Worm (Caenorhabditis elegans) whole organism, young adult: ENCODE results near the gene T12A2.3.

Source experiments
- B0035.1 ChIP-seq: sonication (generic microtip); optimal IDR thresholded peaks from 2 replicates; lab custom pipeline; 2016; ENCODE audit warnings: missing genetic modification characterization, mild to moderate bottlenecking, missing compliant biosample characterization, missing genotype, missing genetic modification reagents
- B0261.1 ChIP-seq: sonication (generic microtip); optimal IDR thresholded peaks from 2 replicates; lab custom pipeline; 2016; ENCODE audit warnings: mild to moderate bottlenecking, missing genetic modification characterization, moderate library complexity, missing compliant biosample characterization
- D2030.7 ChIP-seq: fragments of 200-800 bp; sonication (Bioruptor generic); IDR thresholded peaks from 2 replicates; pipeline ENCODE4 v1.3.6; 2022; ENCODE audit warnings: missing genetic modification reagents, missing genetic modification characterization, missing compliant biosample characterization
- F10E7.11 ChIP-seq: sonication (generic microtip); optimal IDR thresholded peaks from 2 replicates; lab custom pipeline; 2017; ENCODE audit warnings: mild to moderate bottlenecking, missing genetic modification characterization, moderate library complexity, missing compliant biosample characterization
- F22D6.2 ChIP-seq: sonication (generic microtip); optimal IDR thresholded peaks from 2 replicates; lab custom pipeline; 2016; ENCODE audit warnings: mild to moderate bottlenecking, missing genetic modification characterization, missing compliant biosample characterization
- F23B12.7 ChIP-seq: sonication (generic microtip); optimal IDR thresholded peaks from 2 replicates; lab custom pipeline; 2017; ENCODE audit warnings: missing genetic modification characterization, mild to moderate bottlenecking, missing compliant biosample characterization, antibody characterized with exemption, moderate library complexity; ENCODE audit not compliant: insufficient read depth
- F57C9.4 ChIP-seq: sonication (generic microtip); optimal IDR thresholded peaks from 2 replicates; lab custom pipeline; 2017; ENCODE audit warnings: mild to moderate bottlenecking, missing genetic modification characterization, missing compliant biosample characterization
- K11D2.4 ChIP-seq: fragments of 200-800 bp; sonication (Bioruptor generic); IDR thresholded peaks from 2 replicates; pipeline ENCODE4 v1.3.6; 2022; ENCODE audit warnings: missing genetic modification reagents, missing genetic modification characterization, missing compliant biosample characterization
- K12H6.12 ChIP-seq: fragments of 200-800 bp; sonication (Bioruptor generic); optimal IDR thresholded peaks from 2 replicates; lab custom pipeline; 2018; ENCODE audit warnings: mild to moderate bottlenecking, missing genetic modification characterization, missing compliant biosample characterization
- T07F8.4 ChIP-seq: sonication (generic microtip); optimal IDR thresholded peaks from 2 replicates; lab custom pipeline; 2016; ENCODE audit warnings: mild to moderate bottlenecking, missing genetic modification characterization, moderate library complexity, missing compliant biosample characterization
- T26A5.8 ChIP-seq: sonication (generic microtip); optimal IDR thresholded peaks from 2 replicates; lab custom pipeline; 2016; ENCODE audit warnings: missing genetic modification characterization, missing compliant biosample characterization
- Y67H2A.10 ChIP-seq: fragments of 200-800 bp; sonication (Bioruptor generic); conservative IDR thresholded peaks from 2 replicates; pipeline ENCODE4 v1.3.6; 2022; ENCODE audit warnings: missing genetic modification reagents, missing genetic modification characterization, missing compliant biosample characterization
- akir-1 ChIP-seq: fragments of 200-800 bp; sonication (Bioruptor generic); optimal IDR thresholded peaks from 2 replicates; lab custom pipeline; 2018; ENCODE audit warnings: mild to moderate bottlenecking, missing genetic modification characterization, moderate library complexity, missing compliant biosample characterization
- attf-3 ChIP-seq: fragments of 200-800 bp; sonication (Bioruptor generic); conservative IDR thresholded peaks from 2 replicates; pipeline ENCODE4 v1.3.6; 2022; ENCODE audit warnings: missing genetic modification reagents, missing genetic modification characterization, missing compliant biosample characterization
- attf-5 ChIP-seq: fragments of 200-800 bp; sonication (Bioruptor generic); optimal IDR thresholded peaks from 2 replicates; lab custom pipeline; 2018; ENCODE audit warnings: mild to moderate bottlenecking, missing genetic modification characterization, missing compliant biosample characterization
- bed-2 ChIP-seq: fragments of 200-800 bp; sonication (Bioruptor generic); IDR thresholded peaks from 2 replicates; pipeline ENCODE4 v1.3.6; 2022; ENCODE audit warnings: missing genetic modification reagents, missing genetic modification characterization, missing compliant biosample characterization
- dpl-1 ChIP-seq: fragments of 150-350 bp; optimal IDR thresholded peaks from 2 replicates; lab custom pipeline; 2014; ENCODE audit warnings: missing biosample characterization, missing genetic modification reagents, missing genetic modification characterization
- egl-18 ChIP-seq: fragments of 200-800 bp; sonication (Bioruptor generic); IDR thresholded peaks from 2 replicates; pipeline ENCODE4 v1.3.6; 2022; ENCODE audit warnings: missing genetic modification reagents, missing genetic modification characterization, missing compliant biosample characterization
- fkh-3 ChIP-seq: sonication (generic microtip); optimal IDR thresholded peaks from 2 replicates; lab custom pipeline; 2016; ENCODE audit warnings: mild to moderate bottlenecking, missing genetic modification characterization, missing compliant biosample characterization
- him-1 ChIP-seq: sonication (generic microtip); optimal IDR thresholded peaks from 2 replicates; lab custom pipeline; 2016; ENCODE audit warnings: missing genotype, missing genetic modification reagents, missing genetic modification characterization, missing compliant biosample characterization
- hmg-1.2 ChIP-seq: fragments of 200-800 bp; sonication (Bioruptor generic); IDR thresholded peaks from 2 replicates; pipeline ENCODE4 v1.3.6; 2022; ENCODE audit warnings: missing genetic modification reagents, missing genetic modification characterization, missing compliant biosample characterization
- hrde-1 ChIP-seq: sonication (generic microtip); optimal IDR thresholded peaks from 2 replicates; lab custom pipeline; 2016; ENCODE audit warnings: missing genetic modification characterization, mild to moderate bottlenecking, missing compliant biosample characterization, moderate library complexity, missing genotype, missing genetic modification reagents, borderline replicate concordance
- lag-1 ChIP-seq: fragments of 200-800 bp; sonication (Bioruptor generic); IDR thresholded peaks from 2 replicates; pipeline ENCODE4 v1.3.6; 2022; ENCODE audit warnings: missing genetic modification reagents, missing genetic modification characterization, missing compliant biosample characterization
- let-607 ChIP-seq, 2 experiments: fragments of 200-800 bp in 1 of 2; sonication (Bioruptor generic) in 1 of 2; sonication (generic microtip) in 1 of 2; optimal IDR thresholded peaks; 2 replicates each; lab custom pipeline; 2016 to 2018; ENCODE audit warnings: mild to moderate bottlenecking in 2 of 2, missing compliant biosample characterization in 2 of 2, missing genetic modification characterization in 2 of 2, moderate library complexity in 2 of 2, missing genotype in 1 of 2
- lin-35 ChIP-seq, 3 experiments: fragments of 150-350 bp in 2 of 3; sonication (generic microtip) in 1 of 3; optimal IDR thresholded peaks; 2 replicates each; lab custom pipeline; 2014 to 2018; ENCODE audit warnings: missing biosample characterization in 3 of 3, missing genetic modification characterization in 3 of 3, missing genetic modification reagents in 3 of 3
- lin-40 ChIP-seq: sonication (generic microtip); optimal IDR thresholded peaks from 2 replicates; lab custom pipeline; 2016; ENCODE audit warnings: missing genetic modification characterization, mild to moderate bottlenecking, missing compliant biosample characterization, missing genotype, missing genetic modification reagents
- lsy-27 ChIP-seq: sonication (generic microtip); optimal IDR thresholded peaks from 2 replicates; lab custom pipeline; 2017; ENCODE audit warnings: missing genetic modification characterization, mild to moderate bottlenecking, missing compliant biosample characterization, antibody characterized with exemption, missing genotype, borderline replicate concordance; ENCODE audit not compliant: insufficient read depth
- madf-10 ChIP-seq: sonication (generic microtip); optimal IDR thresholded peaks from 2 replicates; lab custom pipeline; 2016; ENCODE audit warnings: mild to moderate bottlenecking, missing genetic modification characterization, missing compliant biosample characterization
- madf-6 ChIP-seq: fragments of 200-800 bp; sonication (Bioruptor generic); IDR thresholded peaks from 2 replicates; pipeline ENCODE4 v1.3.6; 2022; ENCODE audit warnings: missing genetic modification reagents, missing genetic modification characterization, missing compliant biosample characterization
- mcd-1 ChIP-seq: fragments of 200-800 bp; sonication (Bioruptor generic); IDR thresholded peaks from 2 replicates; pipeline ENCODE4 v1.3.6; 2022; ENCODE audit warnings: missing genetic modification reagents, missing genetic modification characterization, missing compliant biosample characterization
- mel-28 ChIP-seq: sonication (generic microtip); optimal IDR thresholded peaks from 2 replicates; lab custom pipeline; 2016; ENCODE audit warnings: borderline replicate concordance, mild to moderate bottlenecking, missing genetic modification characterization, missing compliant biosample characterization
- mxl-1 ChIP-seq: sonication (generic microtip); optimal IDR thresholded peaks from 2 replicates; lab custom pipeline; 2016; ENCODE audit warnings: missing genetic modification characterization, missing compliant biosample characterization
- nfya-2 ChIP-seq: fragments of 200-800 bp; sonication (Bioruptor generic); IDR thresholded peaks from 2 replicates; pipeline ENCODE4 v1.3.6; 2022; ENCODE audit warnings: missing genetic modification reagents, missing genetic modification characterization, missing compliant biosample characterization
- nhr-27 ChIP-seq: fragments of 200-800 bp; sonication (Bioruptor generic); optimal IDR thresholded peaks from 2 replicates; lab custom pipeline; 2018; ENCODE audit warnings: mild to moderate bottlenecking, missing genetic modification characterization, moderate library complexity, missing compliant biosample characterization
- pbrm-1 ChIP-seq: fragments of 200-800 bp; sonication (Bioruptor generic); IDR thresholded peaks from 2 replicates; pipeline ENCODE4 v1.3.6; 2022; ENCODE audit warnings: missing genetic modification reagents, missing genetic modification characterization, missing compliant biosample characterization
- sdz-38 ChIP-seq: sonication (generic microtip); optimal IDR thresholded peaks from 2 replicates; lab custom pipeline; 2016; ENCODE audit warnings: missing genotype, missing genetic modification characterization, missing compliant biosample characterization
- snpc-1.3 ChIP-seq: sonication (generic microtip); optimal IDR thresholded peaks from 2 replicates; lab custom pipeline; 2017; ENCODE audit warnings: missing genetic modification characterization, mild to moderate bottlenecking, missing compliant biosample characterization, antibody characterized with exemption, moderate library complexity, missing genotype, missing genetic modification reagents; ENCODE audit not compliant: insufficient read depth
- snpc-4 ChIP-seq, 5 experiments: fragments of 150-350 bp in 1 of 5; sonication (generic microtip) in 4 of 5; optimal IDR thresholded peaks; 2 replicates each; lab custom pipeline; 2014 to 2018; ENCODE audit warnings: missing genetic modification characterization in 5 of 5, missing biosample characterization in 3 of 5, antibody characterized with exemption in 2 of 5, mild to moderate bottlenecking in 2 of 5, missing compliant biosample characterization in 2 of 5, missing genotype in 2 of 5, moderate library complexity in 2 of 5, missing genetic modification reagents in 1 of 5
- tbp1 ChIP-seq: fragments of 200-800 bp; sonication (Bioruptor generic); optimal IDR thresholded peaks from 2 replicates; lab custom pipeline; 2018; ENCODE audit warnings: mild to moderate bottlenecking, missing genetic modification characterization, missing compliant biosample characterization
- tlf-1 ChIP-seq: fragments of 200-800 bp; sonication (Bioruptor generic); optimal IDR thresholded peaks from 2 replicates; lab custom pipeline; 2018; ENCODE audit warnings: mild to moderate bottlenecking, missing genetic modification characterization, missing compliant biosample characterization
- xnd-1 ChIP-seq: sonication (generic microtip); optimal IDR thresholded peaks from 2 replicates; lab custom pipeline; 2016; ENCODE audit warnings: missing genotype, missing genetic modification reagents, missing genetic modification characterization, missing compliant biosample characterization
- ztf-26 ChIP-seq: sonication (generic microtip); optimal IDR thresholded peaks from 2 replicates; lab custom pipeline; 2017; ENCODE audit warnings: missing genetic modification characterization, missing compliant biosample characterization
- ztf-28 ChIP-seq: fragments of 200-800 bp; sonication (Bioruptor generic); IDR thresholded peaks from 2 replicates; pipeline ENCODE4 v1.3.6; 2022; ENCODE audit warnings: missing genetic modification reagents, missing genetic modification characterization, missing compliant biosample characterization
- ztf-3 ChIP-seq: fragments of 200-800 bp; sonication (Bioruptor generic); optimal IDR thresholded peaks from 2 replicates; lab custom pipeline; 2018; ENCODE audit warnings: mild to moderate bottlenecking, missing genetic modification characterization, missing compliant biosample characterization
- ztf-6 ChIP-seq: fragments of 200-800 bp; sonication (Bioruptor generic); IDR thresholded peaks from 2 replicates; pipeline ENCODE4 v1.3.6; 2022; ENCODE audit warnings: missing genetic modification reagents, missing genetic modification characterization, missing compliant biosample characterization

Gene T12A2.3

DNA sequence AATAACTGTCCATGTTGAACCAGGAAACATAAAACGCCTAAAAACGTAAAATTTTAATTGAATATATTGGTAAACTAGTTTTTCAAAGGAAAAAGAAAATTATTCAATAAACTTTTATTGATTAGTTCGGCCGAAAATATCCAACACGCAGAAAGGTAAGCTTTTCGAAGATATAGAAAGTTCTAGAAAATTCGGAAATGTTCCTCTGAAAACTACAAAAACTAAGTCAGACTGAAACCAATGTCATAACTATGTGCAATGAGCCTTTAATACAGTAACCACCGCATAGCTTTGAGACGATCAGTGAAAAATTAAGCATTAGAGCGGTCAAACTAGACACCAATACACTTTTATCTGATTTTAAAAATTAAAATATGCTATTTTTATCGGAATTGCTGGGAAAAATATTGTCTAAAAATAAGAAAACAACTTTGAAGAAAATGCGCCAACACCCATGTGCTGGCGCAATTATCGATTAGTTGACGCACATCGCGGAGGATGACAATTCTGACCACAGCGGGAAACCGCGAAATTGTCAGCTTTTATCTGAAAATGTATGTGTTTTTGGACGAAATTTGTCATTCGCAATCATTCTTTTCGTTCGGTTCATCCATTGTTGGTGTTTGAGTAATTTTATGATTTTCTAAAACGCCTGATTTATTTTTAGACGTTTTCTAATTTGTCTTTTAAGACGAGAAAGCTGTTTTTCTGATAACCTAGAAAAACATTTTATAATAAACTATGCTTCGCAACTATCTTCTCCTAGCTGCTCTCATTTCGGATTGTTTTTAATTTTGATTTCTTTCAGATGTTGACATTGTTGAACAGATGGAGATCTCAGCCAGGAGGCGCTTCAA, 42.0 kb upstream of the T12A2.3 start, which contains the start of the genes C23G10.7 and rpn-2 (continued):
- no peak for TF ChIP-seq B0261.1 (tag; lab: Kevin White, UChicago)
- no peak for TF ChIP-seq egl-18
- no peak for TF ChIP-seq ztf-3 (GFP tag; lab: Kevin White, UChicago)
- peak; percentile 87 for TF ChIP-seq xnd-1 (tag; lab: Kevin White, UChicago)
- no peak for TF ChIP-seq hrde-1 (tag; lab: Kevin White, UChicago)
- no peak for TF ChIP-seq F57C9.4 (tag; lab: Kevin White, UChicago)
- TF ChIP-seq hmg-1.2 = peak; percentile 42; the same call in 1 of the 2 replicates
- no peak for TF ChIP-seq akir-1
- no peak for TF ChIP-seq madf-10 (tag; lab: Kevin White, UChicago)
- TF ChIP-seq him-1 (tag; lab: Kevin White, UChicago) = peak; percentile 46
- TF ChIP-seq mel-28 = no peak
- no peak for TF ChIP-seq mxl-1 (tag; lab: Kevin White, UChicago)
- TF ChIP-seq lsy-27 (tag; lab: Kevin White, UChicago) = no peak
- TF ChIP-seq F22D6.2 = no peak
- no peak for TF ChIP-seq snpc-1.3 (tag; lab: Kevin White, UChicago)
- peak; percentile 42 for TF ChIP-seq tbp1 (GFP tag; lab: Kevin White, UChicago)
- peak; percentile 47; the same call in 1 of the 2 replicates for TF ChIP-seq attf-3
- no peak for TF ChIP-seq lag-1 (GFP tag; lab: Robert Waterston, UW)
- peak in 1 of 2 experiments; percentile 48 for TF ChIP-seq let-607 (tag; optimal IDR thresholded peaks at IDR 0.05; lab: Kevin White, UChicago)
- no peak for TF ChIP-seq ztf-26 (tag; lab: Kevin White, UChicago)
- TF ChIP-seq nfya-2 = no peak
- TF ChIP-seq bed-2 = no peak
- peak; percentile 1 for TF ChIP-seq snpc-4 (GFP tag; optimal IDR thresholded peaks at IDR 0.05; lab: Kevin White, UChicago)
- TF ChIP-seq snpc-4 (tag; optimal IDR thresholded peaks at IDR 0.05; lab: Kevin White, UChicago) = peak in 1 of 4 experiments; percentile 60
- peak; percentile 46 for TF ChIP-seq F23B12.7 (tag; lab: Kevin White, UChicago)
- TF ChIP-seq D2030.7 = peak; percentile 71; the same call in 1 of the 2 replicates
- TF ChIP-seq attf-5 (GFP tag; lab: Kevin White, UChicago) = peak; percentile 53
- TF ChIP-seq K12H6.12 (tag; lab: Kevin White, UChicago) = peak; percentile 28
- TF ChIP-seq dpl-1 (GFP tag; lab: Kevin White, UChicago) = peak; percentile 62
- TF ChIP-seq T26A5.8 = no peak
- TF ChIP-seq B0035.1 = no peak
- TF ChIP-seq T07F8.4 (tag; lab: Kevin White, UChicago) = no peak
- TF ChIP-seq sdz-38 (tag; lab: Kevin White, UChicago) = no peak
- TF ChIP-seq K11D2.4 (GFP tag; lab: Robert Waterston, UW) = no peak
- TF ChIP-seq lin-40 (tag; lab: Kevin White, UChicago) = peak; percentile 64
- 0 out of 2 replicates have a peak, but pooled peaks have one; percentile 46 for TF ChIP-seq pbrm-1 (GFP tag; lab: Robert Waterston, UW)
- TF ChIP-seq Y67H2A.10 (GFP tag; lab: Robert Waterston, UW) = no peak
- TF ChIP-seq ztf-6 (GFP tag; lab: Robert Waterston, UW) = no peak
- TF ChIP-seq tlf-1 (GFP tag; lab: Kevin White, UChicago) = peak; percentile 87
- TF ChIP-seq madf-6 (GFP tag; lab: Robert Waterston, UW) = peak; percentile 88
- TF ChIP-seq mcd-1 (GFP tag; lab: Robert Waterston, UW) = peak; percentile 72
- no peak for TF ChIP-seq nhr-27 (tag; lab: Kevin White, UChicago)
- TF ChIP-seq F10E7.11 (tag; lab: Kevin White, UChicago) = no peak
- no peak for TF ChIP-seq fkh-3 (tag; lab: Kevin White, UChicago)
- no peak for TF ChIP-seq ztf-28 (GFP tag; lab: Robert Waterston, UW)
- peak in 1 of 3 experiments; percentile 80 for TF ChIP-seq lin-35 (GFP tag; optimal IDR thresholded peaks at IDR 0.05; lab: Kevin White, UChicago)
